Fruit fly (Drosophila melanogaster): ENCODE data around the gene CG4116.

- TF ChIP-seq usp (GFP tag; optimal IDR thresholded peaks at IDR 0.05), result no peak
- TF ChIP-seq lola (GFP tag; optimal IDR thresholded peaks at IDR 0.05), result no peak
- no peak for TF ChIP-seq CG32264 (GFP tag; optimal IDR thresholded peaks at IDR 0.05)
- TF ChIP-seq foxo (GFP tag; optimal IDR thresholded peaks at IDR 0.05), result peak in 1 of 2 experiments; percentile 85
- TF ChIP-seq pan (optimal IDR thresholded peaks at IDR 0.05), result no peak
- TF ChIP-seq br (GFP tag; optimal IDR thresholded peaks at IDR 0.05), result peak; percentile 64
- peak; percentile 52 for TF ChIP-seq dmrt93B (GFP tag; optimal IDR thresholded peaks at IDR 0.05)
- no peak for TF ChIP-seq Hr78 (GFP tag; optimal IDR thresholded peaks at IDR 0.05)
- TF ChIP-seq Hr83 (GFP tag; optimal IDR thresholded peaks at IDR 0.05; ENCODE audit: poor library complexity, severe bottlenecking), result no peak
Observed at dm6 chrX:3039743-3040142, 27.6 kb downstream of the CG4116 start.
